Worm (Caenorhabditis elegans) whole organism, L2 larva: ENCODE results near the gene Y57E12B.1.

Source experiments
- C34F6.9 ChIP-seq: fragments of 150-350 bp; optimal IDR thresholded peaks from 2 replicates; lab custom pipeline; 2014; ENCODE audit warnings: missing biosample characterization, missing genetic modification characterization
- R02D3.7 ChIP-seq: fragments of 150-350 bp; optimal IDR thresholded peaks from 2 replicates; lab custom pipeline; 2014; ENCODE audit warnings: missing biosample characterization, missing genetic modification characterization
- ZK546.5 ChIP-seq: sonication (generic microtip); optimal IDR thresholded peaks from 2 replicates; lab custom pipeline; 2017; ENCODE audit warnings: missing biosample characterization, missing genetic modification characterization
- alr-1 ChIP-seq: fragments of 150-350 bp; optimal IDR thresholded peaks from 2 replicates; lab custom pipeline; 2014; ENCODE audit warnings: missing biosample characterization, missing genetic modification characterization
- blmp-1 ChIP-seq: sonication (generic microtip); optimal IDR thresholded peaks from 2 replicates; lab custom pipeline; 2017; ENCODE audit warnings: missing genetic modification characterization, mild to moderate bottlenecking, missing compliant biosample characterization, antibody characterized with exemption, moderate library complexity; ENCODE audit not compliant: insufficient read depth
- ceh-16 ChIP-seq: fragments of 150-350 bp; optimal IDR thresholded peaks from 2 replicates; lab custom pipeline; 2014; ENCODE audit warnings: missing biosample characterization, missing genetic modification characterization
- crh-2 ChIP-seq: sonication (generic microtip); optimal IDR thresholded peaks from 2 replicates; lab custom pipeline; 2017; ENCODE audit warnings: missing biosample characterization, missing genetic modification characterization
- fos-1 ChIP-seq: fragments of 150-350 bp; optimal IDR thresholded peaks from 2 replicates; lab custom pipeline; 2014; ENCODE audit warnings: missing biosample characterization, missing genetic modification characterization
- gmeb-1 ChIP-seq: fragments of 150-350 bp; optimal IDR thresholded peaks from 2 replicates; lab custom pipeline; 2014; ENCODE audit warnings: missing biosample characterization, missing genetic modification characterization
- lin-39 ChIP-seq: fragments of 150-350 bp; optimal IDR thresholded peaks from 2 replicates; lab custom pipeline; 2014; ENCODE audit warnings: missing biosample characterization, missing genetic modification reagents, missing genetic modification characterization
- lsy-2 ChIP-seq, 2 experiments: fragments of 150-350 bp in 1 of 2; sonication (generic microtip) in 1 of 2; optimal IDR thresholded peaks; 2 replicates each; lab custom pipeline; 2014 to 2017; ENCODE audit warnings: missing biosample characterization in 2 of 2, missing genetic modification characterization in 2 of 2
- mab-5 ChIP-seq: fragments of 150-350 bp; optimal IDR thresholded peaks from 2 replicates; lab custom pipeline; 2014; ENCODE audit warnings: missing biosample characterization, missing genetic modification characterization
- nhr-23 ChIP-seq: fragments of 150-350 bp; optimal IDR thresholded peaks from 2 replicates; lab custom pipeline; 2014; ENCODE audit warnings: missing biosample characterization, missing genetic modification reagents, missing genetic modification characterization
- nhr-25 ChIP-seq: fragments of 150-350 bp; sonication (generic microtip); optimal IDR thresholded peaks from 3 replicates; lab custom pipeline; 2014; ENCODE audit warnings: missing biosample characterization, missing genetic modification characterization
- peb-1 ChIP-seq: fragments of 150-350 bp; optimal IDR thresholded peaks from 2 replicates; lab custom pipeline; 2014; ENCODE audit warnings: missing biosample characterization, missing genetic modification characterization
- sem-4 ChIP-seq: fragments of 150-350 bp; optimal IDR thresholded peaks from 2 replicates; lab custom pipeline; 2014; ENCODE audit warnings: missing biosample characterization, missing genetic modification reagents, missing genetic modification characterization
- sma-9 ChIP-seq, 2 experiments: fragments of 150-350 bp in 1 of 2; sonication (generic microtip) in 1 of 2; optimal IDR thresholded peaks; 2 replicates each; lab custom pipeline; 2014 to 2016; ENCODE audit warnings: missing genetic modification characterization in 2 of 2, mild to moderate bottlenecking in 1 of 2, missing biosample characterization in 1 of 2, missing compliant biosample characterization in 1 of 2, missing genetic modification reagents in 1 of 2, moderate library complexity in 1 of 2
- unc-39 ChIP-seq: fragments of 150-350 bp; optimal IDR thresholded peaks from 2 replicates; lab custom pipeline; 2014; ENCODE audit warnings: missing biosample characterization, missing genetic modification characterization
- unc-55 ChIP-seq: fragments of 150-350 bp; sonication (generic microtip); optimal IDR thresholded peaks from 3 replicates; lab custom pipeline; 2014; ENCODE audit warnings: missing biosample characterization, missing genetic modification reagents, missing genetic modification characterization
- unc-62 ChIP-seq: fragments of 150-350 bp; optimal IDR thresholded peaks from 2 replicates; lab custom pipeline; 2014; ENCODE audit warnings: missing biosample characterization, missing genetic modification reagents, missing genetic modification characterization
- ztf-11 ChIP-seq: sonication (generic microtip); optimal IDR thresholded peaks from 2 replicates; lab custom pipeline; 2017; ENCODE audit warnings: missing biosample characterization, missing genetic modification characterization

Y57E12B.1 gene

ce11 chrV:6993999-6994398 is 45.7 kb downstream of the Y57E12B.1 start (continued):
- TF ChIP-seq unc-55 = no peak
- no peak for TF ChIP-seq unc-62 (GFP tag; lab: Kevin White, UChicago)
- no peak for TF ChIP-seq nhr-23 (tag; lab: Kevin White, UChicago)
- no peak for TF ChIP-seq ceh-16 (tag; lab: Kevin White, UChicago)
- no peak for TF ChIP-seq unc-39 (tag; lab: Kevin White, UChicago)
- TF ChIP-seq C34F6.9 (tag; lab: Kevin White, UChicago) = no peak
- TF ChIP-seq R02D3.7 (tag; lab: Kevin White, UChicago) = no peak
- peak; percentile 96 for TF ChIP-seq sma-9 (GFP tag; optimal IDR thresholded peaks at IDR 0.05; lab: Kevin White, UChicago)
- no peak for TF ChIP-seq sma-9 (tag; optimal IDR thresholded peaks at IDR 0.05; lab: Kevin White, UChicago)
- TF ChIP-seq lsy-2 (tag; optimal IDR thresholded peaks at IDR 0.05; lab: Kevin White, UChicago) = peak in 1 of 2 experiments; percentile 36
- TF ChIP-seq sem-4 (tag; lab: Kevin White, UChicago) = peak; percentile 17
- TF ChIP-seq ztf-11 (tag; lab: Kevin White, UChicago) = no peak
- no peak for TF ChIP-seq lin-39
- peak; percentile 93 for TF ChIP-seq blmp-1 (tag; lab: Kevin White, UChicago)
- TF ChIP-seq nhr-25 = peak; percentile 46
- TF ChIP-seq ZK546.5 = no peak

DNA sequence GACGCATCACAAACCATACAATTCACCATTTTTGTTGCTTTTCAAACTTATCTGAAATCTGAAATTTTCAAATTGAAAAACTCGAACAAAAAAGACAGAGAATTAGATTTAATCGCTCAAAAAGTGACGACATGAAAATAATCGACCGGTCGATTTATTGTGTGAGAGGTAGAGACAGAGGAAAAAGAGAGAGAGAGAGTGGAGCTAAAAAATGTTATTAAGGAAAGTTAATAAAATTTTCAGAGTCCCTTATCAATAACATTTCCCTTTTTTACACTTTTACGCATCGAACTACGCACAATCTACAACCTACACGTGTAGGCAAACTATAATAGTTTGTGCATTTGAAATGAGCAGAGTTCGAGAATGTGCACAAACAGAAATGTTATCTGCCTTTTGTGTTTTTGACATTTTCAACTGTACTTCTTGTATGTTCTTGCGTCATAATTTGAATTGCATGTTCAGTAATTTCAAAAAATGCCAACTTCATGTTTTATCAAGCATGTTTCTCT is 48.8 kb downstream of the Y57E12B.1 start, which contains the start of gene nhr-107:
nhr-107 (minus strand) TSS at position 51 of the 512 bp plus-strand sequence.
- no peak for TF ChIP-seq lsy-2 (tag; optimal IDR thresholded peaks at IDR 0.05; lab: Kevin White, UChicago)
- TF ChIP-seq unc-55 = no peak
- no peak for TF ChIP-seq mab-5 (tag; lab: Kevin White, UChicago)
- no peak for TF ChIP-seq alr-1
- TF ChIP-seq crh-2 (tag; lab: Kevin White, UChicago) = no peak
- no peak for TF ChIP-seq peb-1 (tag; lab: Kevin White, UChicago)
- TF ChIP-seq fos-1 (tag; lab: Kevin White, UChicago) = peak; percentile 13
- TF ChIP-seq sma-9 (GFP tag; optimal IDR thresholded peaks at IDR 0.05; lab: Kevin White, UChicago) = peak; percentile 27
- no peak for TF ChIP-seq sma-9 (tag; optimal IDR thresholded peaks at IDR 0.05; lab: Kevin White, UChicago)
- no peak for TF ChIP-seq gmeb-1
